Fruit fly (Drosophila melanogaster) whole organism, embryonic: ENCODE data around the gene Tom40.

Experiments
- Bgb ChIP-seq: fragments of 200-800 bp; sonication (Bioruptor generic); IDR thresholded peaks from 2 replicates; pipeline ENCODE4 v1.3.6; 2022; ENCODE audit warnings: missing biosample characterization, missing genetic modification characterization; ENCODE audit not compliant: partially characterized antibody
- CG10321 ChIP-seq: fragments of 200-800 bp; sonication (Bioruptor generic); IDR thresholded peaks from 2 replicates; pipeline ENCODE4 v1.3.6; 2022; ENCODE audit warnings: missing biosample characterization, missing genetic modification characterization
- CG10366 ChIP-seq: fragments of 200-800 bp; sonication (Bioruptor generic); IDR thresholded peaks from 2 replicates; pipeline ENCODE4 v1.3.6; 2022; ENCODE audit warnings: missing biosample characterization, missing genetic modification characterization
- CG10431 ChIP-seq: fragments of 200-800 bp; sonication (Bioruptor generic); optimal IDR thresholded peaks from 3 replicates; lab custom pipeline; 2018; ENCODE audit warnings: missing biosample characterization, mild to moderate bottlenecking, missing genetic modification characterization
- CG10462 ChIP-seq: fragments of 200-800 bp; sonication (Bioruptor generic); optimal IDR thresholded peaks from 2 replicates; lab custom pipeline; 2016; ENCODE audit warnings: missing biosample characterization, missing genetic modification characterization
- CG10959 ChIP-seq: fragments of 200-800 bp; sonication (Bioruptor generic); IDR thresholded peaks from 2 replicates; pipeline ENCODE4 v1.3.6; 2022; ENCODE audit warnings: missing biosample characterization, missing genetic modification characterization
- CG12942 ChIP-seq: fragments of 200-800 bp; sonication (Bioruptor generic); optimal IDR thresholded peaks from 3 replicates; lab custom pipeline; 2016; ENCODE audit warnings: missing biosample characterization, missing genetic modification characterization
- CG13287 ChIP-seq: fragments of 200-800 bp; sonication (Bioruptor generic); IDR thresholded peaks from 2 replicates; pipeline ENCODE4 v1.3.6; 2022; ENCODE audit warnings: missing biosample characterization, missing genetic modification characterization; ENCODE audit not compliant: partially characterized antibody
- CG15073 ChIP-seq: fragments of 200-800 bp; sonication (Bioruptor generic); optimal IDR thresholded peaks from 2 replicates; lab custom pipeline; 2016; ENCODE audit warnings: missing biosample characterization, missing genetic modification characterization
- CG17912 ChIP-seq: fragments of 200-800 bp; sonication (Bioruptor generic); optimal IDR thresholded peaks from 2 replicates; lab custom pipeline; 2018; ENCODE audit warnings: missing biosample characterization, mild to moderate bottlenecking, missing genetic modification characterization
- CG1792 ChIP-seq: fragments of 200-800 bp; sonication (Bioruptor generic); optimal IDR thresholded peaks from 2 replicates; lab custom pipeline; 2016; ENCODE audit warnings: missing biosample characterization, missing genetic modification characterization
- CG33557 ChIP-seq: fragments of 200-800 bp; sonication (Bioruptor generic); optimal IDR thresholded peaks from 2 replicates; lab custom pipeline; 2019; ENCODE audit warnings: missing biosample characterization, mild to moderate bottlenecking, missing genetic modification characterization, moderate library complexity
- CG3995 ChIP-seq: fragments of 200-800 bp; sonication (Bioruptor generic); optimal IDR thresholded peaks from 3 replicates; lab custom pipeline; 2016; ENCODE audit warnings: missing biosample characterization, missing genetic modification characterization
- CG6654 ChIP-seq: fragments of 200-800 bp; sonication (Bioruptor generic); optimal IDR thresholded peaks from 2 replicates; lab custom pipeline; 2017; ENCODE audit warnings: missing biosample characterization, mild to moderate bottlenecking, missing genetic modification characterization
- CG8290 ChIP-seq, 3 experiments: fragments of 200-800 bp; sonication (Bioruptor generic); optimal IDR thresholded peaks; 2 replicates each; lab custom pipeline; 2016 to 2019; ENCODE audit warnings: missing biosample characterization in 3 of 3, missing genetic modification characterization in 3 of 3, mild to moderate bottlenecking in 2 of 3, moderate library complexity in 1 of 3
- CG8944 ChIP-seq: fragments of 200-800 bp; sonication (Bioruptor generic); optimal IDR thresholded peaks from 3 replicates; lab custom pipeline; 2016; ENCODE audit warnings: missing biosample characterization, missing genetic modification characterization
- CG9727 ChIP-seq: fragments of 200-800 bp; sonication (Bioruptor generic); optimal IDR thresholded peaks from 3 replicates; lab custom pipeline; 2017; ENCODE audit warnings: missing biosample characterization, mild to moderate bottlenecking, missing genetic modification characterization
- D ChIP-seq, 2 experiments: fragments of 200-800 bp in 1 of 2; fragments of >200 bp in 1 of 2; sonication (Bioruptor generic) in 1 of 2; optimal IDR thresholded peaks; 2 replicates in 1 of 2; 3 replicates in 1 of 2; lab custom pipeline; 2017; ENCODE audit warnings: mild to moderate bottlenecking in 1 of 2, missing biosample characterization in 1 of 2, missing genetic modification characterization in 1 of 2, missing genetic modification reagents in 1 of 2
- Dip3 ChIP-seq: fragments of 200-800 bp; sonication (Bioruptor generic); optimal IDR thresholded peaks from 3 replicates; lab custom pipeline; 2016; ENCODE audit warnings: missing biosample characterization, missing genetic modification characterization
- Fer2 ChIP-seq: fragments of 200-800 bp; sonication (Bioruptor generic); optimal IDR thresholded peaks from 2 replicates; lab custom pipeline; 2018; ENCODE audit warnings: missing biosample characterization, mild to moderate bottlenecking, missing genetic modification characterization, moderate library complexity
- GATAe ChIP-seq: fragments of 200-800 bp; sonication (Bioruptor generic); conservative IDR thresholded peaks from 2 replicates; pipeline ENCODE4 v1.3.6; 2022; ENCODE audit warnings: missing biosample characterization, missing genetic modification characterization
- HLH4C ChIP-seq: fragments of 200-800 bp; sonication (Bioruptor generic); IDR thresholded peaks from 3 replicates; pipeline ENCODE4 v1.3.6; 2022; ENCODE audit warnings: missing biosample characterization, missing genetic modification characterization; ENCODE audit not compliant: partially characterized antibody
- Hmr ChIP-seq: fragments of 200-800 bp; sonication (Bioruptor generic); optimal IDR thresholded peaks from 3 replicates; lab custom pipeline; 2017; ENCODE audit warnings: mild to moderate bottlenecking, missing biosample characterization, missing genetic modification reagents, missing genetic modification characterization
- Opbp ChIP-seq: fragments of 200-800 bp; sonication (Bioruptor generic); IDR thresholded peaks from 3 replicates; pipeline ENCODE4 v1.3.6; 2022; ENCODE audit warnings: missing biosample characterization, missing genetic modification characterization; ENCODE audit not compliant: partially characterized antibody
- Ptx1 ChIP-seq: fragments of 200-800 bp; sonication (Bioruptor generic); IDR thresholded peaks from 2 replicates; pipeline ENCODE4 v1.3.6; 2022; ENCODE audit warnings: missing biosample characterization, missing genetic modification characterization
- Sin3A ChIP-seq: fragments of >200 bp; optimal IDR thresholded peaks from 2 replicates; lab custom pipeline; 2018
- Sox100B ChIP-seq: fragments of 200-800 bp; sonication (Bioruptor generic); optimal IDR thresholded peaks from 3 replicates; lab custom pipeline; 2018; ENCODE audit warnings: missing biosample characterization, mild to moderate bottlenecking, missing genetic modification characterization
- Taf1 ChIP-seq: fragments of 200-800 bp; sonication (Bioruptor generic); IDR thresholded peaks from 2 replicates; pipeline ENCODE4 v1.3.6; 2022; ENCODE audit warnings: missing biosample characterization, missing genetic modification characterization
- Usf ChIP-seq: fragments of 200-800 bp; sonication (Bioruptor generic); optimal IDR thresholded peaks from 2 replicates; lab custom pipeline; 2017; ENCODE audit warnings: missing genotype, missing biosample characterization, missing genetic modification characterization
- al ChIP-seq: fragments of 200-800 bp; sonication (Bioruptor generic); IDR thresholded peaks from 2 replicates; pipeline ENCODE4 v1.3.6; 2022; ENCODE audit warnings: missing biosample characterization, missing genetic modification characterization
- bbx ChIP-seq: fragments of 200-800 bp; sonication (Bioruptor generic); IDR thresholded peaks from 2 replicates; pipeline ENCODE4 v1.3.6; 2022; ENCODE audit warnings: missing biosample characterization, missing genetic modification characterization; ENCODE audit not compliant: partially characterized antibody
- bsh ChIP-seq, 2 experiments: fragments of 200-800 bp; sonication (Bioruptor generic); optimal IDR thresholded peaks; 2 replicates each; lab custom pipeline; 2017 to 2018; ENCODE audit warnings: mild to moderate bottlenecking in 2 of 2, missing biosample characterization in 2 of 2, missing genetic modification characterization in 2 of 2, moderate library complexity in 1 of 2
- btn ChIP-seq: fragments of 200-800 bp; sonication (Bioruptor generic); optimal IDR thresholded peaks from 2 replicates; lab custom pipeline; 2016; ENCODE audit warnings: missing biosample characterization, missing genetic modification characterization
- cg ChIP-seq: fragments of 200-800 bp; sonication (Bioruptor generic); optimal IDR thresholded peaks from 3 replicates; lab custom pipeline; 2019; ENCODE audit warnings: missing biosample characterization, mild to moderate bottlenecking, missing genetic modification characterization, moderate library complexity
- chinmo ChIP-seq: fragments of 200-800 bp; sonication (Bioruptor generic); IDR thresholded peaks from 4 replicates; pipeline ENCODE4 v1.3.6; 2022; ENCODE audit warnings: missing biosample characterization, missing genetic modification characterization; ENCODE audit not compliant: partially characterized antibody
- chn ChIP-seq: fragments of 200-800 bp; sonication (Bioruptor generic); optimal IDR thresholded peaks from 2 replicates; lab custom pipeline; 2016; ENCODE audit warnings: missing biosample characterization, missing genetic modification characterization
- croc ChIP-seq: fragments of 200-800 bp; sonication (Bioruptor generic); conservative IDR thresholded peaks from 3 replicates; pipeline ENCODE4 v1.3.6; 2022; ENCODE audit warnings: missing biosample characterization, missing genetic modification characterization
- da ChIP-seq: fragments of 200-800 bp; sonication (Bioruptor generic); optimal IDR thresholded peaks from 2 replicates; lab custom pipeline; 2016; ENCODE audit warnings: missing biosample characterization, missing genetic modification characterization
- fd3F ChIP-seq: fragments of 200-800 bp; sonication (Bioruptor generic); optimal IDR thresholded peaks from 2 replicates; lab custom pipeline; 2018; ENCODE audit warnings: missing biosample characterization, mild to moderate bottlenecking, missing genetic modification characterization, moderate library complexity
- gcm ChIP-seq: fragments of 200-800 bp; sonication (Bioruptor generic); optimal IDR thresholded peaks from 2 replicates; lab custom pipeline; 2019; ENCODE audit warnings: missing biosample characterization, mild to moderate bottlenecking, missing genetic modification characterization, moderate library complexity
- gsb-n ChIP-seq: fragments of 200-800 bp; sonication (Bioruptor generic); optimal IDR thresholded peaks from 3 replicates; lab custom pipeline; 2018; ENCODE audit warnings: missing biosample characterization, mild to moderate bottlenecking, missing genetic modification characterization
- insv ChIP-seq, 2 experiments: fragments of 200-800 bp; sonication (Bioruptor generic); optimal IDR thresholded peaks; 3 replicates each; lab custom pipeline; 2016 to 2018; ENCODE audit warnings: missing biosample characterization in 2 of 2, missing genetic modification characterization in 2 of 2
- ken ChIP-seq: fragments of 200-800 bp; sonication (Bioruptor generic); IDR thresholded peaks from 3 replicates; pipeline ENCODE4 v1.3.6; 2022; ENCODE audit warnings: missing biosample characterization, missing genetic modification characterization
- knrl ChIP-seq: fragments of 200-800 bp; sonication (Bioruptor generic); IDR thresholded peaks from 3 replicates; pipeline ENCODE4 v1.3.6; 2022; ENCODE audit warnings: missing biosample characterization, missing genetic modification characterization; ENCODE audit not compliant: partially characterized antibody
- peb ChIP-seq: fragments of 200-800 bp; sonication (Bioruptor generic); IDR thresholded peaks from 2 replicates; pipeline ENCODE4 v1.3.6; 2022; ENCODE audit warnings: missing biosample characterization, missing genetic modification characterization
- ranshi ChIP-seq: fragments of 200-800 bp; sonication (Bioruptor generic); IDR thresholded peaks from 2 replicates; pipeline ENCODE4 v1.3.6; 2022; ENCODE audit warnings: missing biosample characterization, missing genetic modification characterization
- sisA ChIP-seq: fragments of 200-800 bp; sonication (Bioruptor generic); IDR thresholded peaks from 2 replicates; pipeline ENCODE4 v1.3.6; 2022; ENCODE audit warnings: missing biosample characterization, missing genetic modification characterization
- stwl ChIP-seq: fragments of 200-800 bp; sonication (Bioruptor generic); optimal IDR thresholded peaks from 3 replicates; lab custom pipeline; 2018; ENCODE audit warnings: missing biosample characterization, mild to moderate bottlenecking, missing genetic modification characterization, moderate library complexity
- unpg ChIP-seq: fragments of 200-800 bp; sonication (Bioruptor generic); optimal IDR thresholded peaks from 3 replicates; lab custom pipeline; 2018; ENCODE audit warnings: missing biosample characterization, mild to moderate bottlenecking, missing genetic modification characterization, moderate library complexity
- wek ChIP-seq: fragments of 200-800 bp; sonication (Bioruptor generic); optimal IDR thresholded peaks from 3 replicates; lab custom pipeline; 2018; ENCODE audit warnings: missing biosample characterization, mild to moderate bottlenecking, missing genetic modification characterization, moderate library complexity

Tom40 gene

dm6 chrX:7690683-7691082 lies 46.0 kb upstream of the Tom40 start (continued):
- TF ChIP-seq gcm (GFP tag; lab: Kevin White, UChicago) (peak; percentile 74), ranshi (GFP tag; lab: Robert Waterston, UW) (no peak; the same call in 1 of the 2 replicates), Opbp (GFP tag; lab: Robert Waterston, UW) (no peak), chinmo (GFP tag; lab: Robert Waterston, UW) (no peak), CG10959 (GFP tag; lab: Robert Waterston, UW) (no peak), CG13287 (GFP tag; lab: Robert Waterston, UW) (no peak), peb (GFP tag; lab: Robert Waterston, UW) (no peak), insv (GFP tag; optimal IDR thresholded peaks at IDR 0.05; lab: Kevin White, UChicago) (peak in 1 of 2 experiments; percentile 24), CG9727 (GFP tag; lab: Kevin White, UChicago) (peak; percentile 62), Taf1 (GFP tag; lab: Robert Waterston, UW) (no peak), stwl (tag; lab: Kevin White, UChicago) (peak; percentile 19), CG12942 (GFP tag; lab: Kevin White, UChicago) (no peak), ken (GFP tag; lab: Robert Waterston, UW) (no peak), CG10321 (GFP tag; lab: Robert Waterston, UW) (no peak), sisA (GFP tag; lab: Robert Waterston, UW) (no peak), Fer2 (tag; lab: Kevin White, UChicago) (peak; percentile 26), D (optimal IDR thresholded peaks at IDR 0.05; lab: Kevin White, UChicago) (no peak), D (GFP tag; optimal IDR thresholded peaks at IDR 0.05; lab: Kevin White, UChicago) (peak; percentile 39), CG10431 (peak; percentile 84), Bgb (GFP tag; lab: Robert Waterston, UW) (no peak), chn (GFP tag; lab: Kevin White, UChicago) (no peak), unpg (GFP tag; lab: Kevin White, UChicago) (no peak), Ptx1 (no peak), bbx (no peak), CG17912 (GFP tag; lab: Kevin White, UChicago) (no peak), wek (GFP tag; lab: Kevin White, UChicago) (peak; percentile 67), HLH4C (GFP tag; lab: Robert Waterston, UW) (no peak), GATAe (no peak; the same call in 1 of the 2 replicates), CG1792 (GFP tag; lab: Kevin White, UChicago) (peak; percentile 23), al (GFP tag; lab: Robert Waterston, UW) (no peak), Dip3 (GFP tag; lab: Kevin White, UChicago) (no peak), Hmr (no peak), fd3F (GFP tag; lab: Kevin White, UChicago) (peak; percentile 23), knrl (GFP tag; lab: Robert Waterston, UW) (no peak), gsb-n (tag; lab: Kevin White, UChicago) (peak; percentile 0), da (GFP tag; lab: Kevin White, UChicago) (no peak), CG8944 (GFP tag; lab: Kevin White, UChicago) (no peak), Usf (GFP tag; lab: Kevin White, UChicago) (no peak), Sox100B (GFP tag; lab: Kevin White, UChicago) (peak; percentile 22), cg (GFP tag; lab: Kevin White, UChicago) (peak; percentile 29), CG10462 (GFP tag; lab: Kevin White, UChicago) (no peak), CG15073 (no peak), Sin3A (lab: Kevin White, UChicago) (no peak), CG33557 (peak; percentile 40), CG10366 (GFP tag; lab: Robert Waterston, UW) (no peak), CG3995 (no peak), CG8290 (GFP tag; optimal IDR thresholded peaks at IDR 0.05; lab: Kevin White, UChicago) (no peak), CG8290 (tag; optimal IDR thresholded peaks at IDR 0.05; lab: Kevin White, UChicago) (peak in 1 of 2 experiments; percentile 45), btn (GFP tag; lab: Kevin White, UChicago) (peak; percentile 3), bsh (GFP tag; optimal IDR thresholded peaks at IDR 0.05; lab: Kevin White, UChicago) (peak in 1 of 2 experiments; percentile 55), CG6654 (GFP tag; lab: Kevin White, UChicago) (no peak), croc (GFP tag; lab: Robert Waterston, UW) (no peak)
